Worm (Caenorhabditis elegans): Measurements from ENCODE around the gene top-2.

DNA sequence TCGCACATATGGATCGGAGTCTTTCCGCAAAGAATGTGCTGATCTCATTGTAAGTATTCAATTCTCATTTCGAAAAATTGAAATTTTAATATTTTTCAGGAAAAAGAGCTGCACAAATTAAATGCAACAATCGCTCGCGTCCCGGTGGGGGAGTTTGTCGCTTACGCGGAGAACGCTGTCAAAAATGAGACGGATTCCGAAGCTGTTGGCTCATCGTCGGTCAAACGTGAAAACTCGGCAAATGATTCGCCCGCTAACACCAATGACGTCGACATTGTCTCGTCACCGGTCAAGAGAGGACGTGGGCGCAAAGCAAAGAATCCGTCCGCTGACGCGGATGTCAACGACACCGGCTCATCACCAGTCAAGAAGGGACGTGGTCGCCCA, 41.6 kb downstream of the top-2 start:
- TF ChIP-seq fos-1 (tag; optimal IDR thresholded peaks at IDR 0.05), result no peak
- TF ChIP-seq lin-39 (tag; optimal IDR thresholded peaks at IDR 0.05), result no peak

Data from whole organism, L4 larva.